Worm (Caenorhabditis elegans): ENCODE measurements around the gene ubc-7.

DNA sequence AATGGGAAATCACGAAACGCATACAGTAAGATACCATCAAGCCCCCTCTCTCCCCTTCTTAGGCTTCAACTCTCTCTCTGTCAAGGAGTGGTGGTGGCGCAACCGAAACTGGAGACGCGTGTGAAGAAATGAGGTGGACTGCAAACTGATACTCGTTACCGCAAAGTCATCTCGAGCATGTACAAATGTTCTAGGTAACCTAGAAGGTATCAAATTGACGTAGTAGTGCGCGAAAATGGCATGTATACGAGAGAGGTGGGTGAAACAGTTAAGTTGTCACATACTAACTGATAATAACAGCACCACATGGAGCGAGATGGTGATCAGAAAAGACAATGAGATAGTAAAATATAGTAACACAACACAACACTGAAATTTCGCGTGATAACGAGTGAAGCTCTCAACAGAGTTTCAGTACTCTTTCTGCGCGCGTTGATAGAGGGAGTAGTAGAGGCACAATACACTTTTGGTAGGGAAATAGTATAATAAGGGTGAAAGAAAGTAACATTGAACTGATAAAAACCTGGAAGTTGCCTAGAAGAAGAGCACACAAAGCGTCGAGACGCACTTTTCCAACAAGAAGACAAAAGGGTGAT, 7.3 kb upstream of the ubc-7 start:
- no peak for TF ChIP-seq lin-13 (GFP tag; optimal IDR thresholded peaks at IDR 0.05)
- TF ChIP-seq nhr-76 (tag; optimal IDR thresholded peaks at IDR 0.05): no peak
- TF ChIP-seq nhr-25 (tag; optimal IDR thresholded peaks at IDR 0.05; ENCODE audit: borderline replicate concordance, insufficient read depth): no peak
- no peak for TF ChIP-seq T20F7.1 (GFP tag; optimal IDR thresholded peaks at IDR 0.05)
- no peak for TF ChIP-seq ama-1 (optimal IDR thresholded peaks at IDR 0.05)
- no peak for TF ChIP-seq spr-3 (GFP tag; optimal IDR thresholded peaks at IDR 0.05)
